Worm (Caenorhabditis elegans) whole organism, L4/young adult: ENCODE data around the gene F13H10.8.

Experiments used
- W03F9.2 ChIP-seq: fragments of 150-350 bp; optimal IDR thresholded peaks from 2 replicates; lab custom pipeline; 2014; ENCODE audit warnings: missing biosample characterization, missing genetic modification characterization
- dao-5 ChIP-seq: sonication (generic microtip); optimal IDR thresholded peaks from 2 replicates; lab custom pipeline; 2016; ENCODE audit warnings: missing genotype, missing genetic modification characterization, moderate library complexity, missing compliant biosample characterization

DNA sequence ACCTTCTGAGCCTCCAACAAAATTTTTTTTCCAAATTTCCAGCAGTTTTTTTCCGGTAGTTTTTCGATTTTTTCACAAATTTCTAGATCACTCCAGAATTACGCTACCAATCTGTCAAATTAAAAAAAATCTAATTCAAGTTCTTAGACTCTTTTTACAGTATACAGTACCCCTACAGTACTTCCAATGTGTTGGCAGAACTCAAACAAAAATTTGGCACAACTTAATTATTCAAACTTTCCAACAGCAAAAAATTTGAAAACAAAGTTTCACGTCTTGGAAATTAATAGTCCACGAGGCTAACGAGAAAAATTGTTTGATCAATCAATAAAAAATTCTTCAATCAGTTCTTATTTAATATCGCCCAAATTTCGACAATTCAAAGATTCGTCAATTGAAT, 29.5 kb downstream of the F13H10.8 start, which contains the start of gene F36H1.3:
- TF ChIP-seq dao-5 (no peak), W03F9.2 (no peak)
